Fruit fly (Drosophila melanogaster): ENCODE data around the gene CG1572.

DNA sequence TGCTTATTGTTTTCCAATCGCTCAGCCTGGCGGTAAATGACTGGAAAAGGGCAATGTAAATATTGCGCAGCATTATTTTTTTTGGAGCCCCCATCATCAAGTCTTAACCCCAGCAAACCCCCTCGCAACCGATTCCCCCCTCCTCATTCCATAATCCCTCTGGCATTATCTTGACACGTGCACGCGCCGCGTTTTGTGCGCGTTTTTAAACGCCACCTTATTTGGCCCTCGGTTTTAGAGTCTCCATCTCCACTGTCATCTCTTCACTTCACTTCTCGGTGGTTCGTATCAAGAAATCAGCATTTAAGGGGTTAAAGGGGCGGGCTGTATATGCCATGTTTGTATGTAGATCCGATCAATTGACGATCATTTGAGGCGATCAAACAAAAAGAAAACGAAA lies 11.5 kb downstream of the CG1572 start:
- TF ChIP-seq net (GFP tag; optimal IDR thresholded peaks at IDR 0.05) (no peak), Eip75B (GFP tag; optimal IDR thresholded peaks at IDR 0.05) (no peak), CG8319 (GFP tag; optimal IDR thresholded peaks at IDR 0.05) (no peak), svp (GFP tag) (no peak), Hr39 (GFP tag; optimal IDR thresholded peaks at IDR 0.05) (no peak), Blimp-1 (GFP tag; optimal IDR thresholded peaks at IDR 0.05) (no peak), CG11902 (GFP tag; optimal IDR thresholded peaks at IDR 0.05) (no peak)

Measured in whole organism, prepupa.